Fruit fly (Drosophila melanogaster) whole organism, embryonic: ENCODE data around the gene CG46387.

Source experiments
- B-H1 ChIP-seq: fragments of 200-800 bp; sonication (Bioruptor generic); IDR thresholded peaks from 3 replicates; pipeline ENCODE4 v1.3.6; 2022; ENCODE audit warnings: missing biosample characterization, missing genetic modification characterization
- Blimp-1 ChIP-seq: fragments of 200-800 bp; sonication (Bioruptor generic); optimal IDR thresholded peaks from 3 replicates; lab custom pipeline; 2018; ENCODE audit warnings: missing biosample characterization, missing genetic modification characterization, mild to moderate bottlenecking, moderate library complexity, missing genetic modification reagents
- CG10267 ChIP-seq: fragments of 200-800 bp; sonication (Bioruptor generic); optimal IDR thresholded peaks from 2 replicates; lab custom pipeline; 2018; ENCODE audit warnings: missing biosample characterization, mild to moderate bottlenecking, missing genetic modification characterization, moderate library complexity
- CG11504 ChIP-seq: fragments of 200-800 bp; sonication (Bioruptor generic); optimal IDR thresholded peaks from 3 replicates; lab custom pipeline; 2019; ENCODE audit warnings: missing biosample characterization, mild to moderate bottlenecking, missing genetic modification characterization, moderate library complexity
- CG11695 ChIP-seq: fragments of 200-800 bp; sonication (Bioruptor generic); IDR thresholded peaks from 3 replicates; pipeline ENCODE4 v1.3.6; 2022; ENCODE audit warnings: missing biosample characterization, missing genetic modification characterization
- CG1603 ChIP-seq: fragments of 200-800 bp; sonication (Bioruptor generic); optimal IDR thresholded peaks from 2 replicates; lab custom pipeline; 2019; ENCODE audit warnings: missing biosample characterization, mild to moderate bottlenecking, missing genetic modification characterization, moderate library complexity
- CG17802 ChIP-seq: fragments of 200-800 bp; sonication (Bioruptor generic); optimal IDR thresholded peaks from 2 replicates; lab custom pipeline; 2018; ENCODE audit warnings: missing biosample characterization, mild to moderate bottlenecking, missing genetic modification characterization, moderate library complexity
- CG1792 ChIP-seq: fragments of 200-800 bp; sonication (Bioruptor generic); optimal IDR thresholded peaks from 2 replicates; lab custom pipeline; 2016; ENCODE audit warnings: missing biosample characterization, missing genetic modification characterization
- CG2129 ChIP-seq: fragments of 200-800 bp; sonication (Bioruptor generic); IDR thresholded peaks from 2 replicates; pipeline ENCODE4 v1.3.6; 2022; ENCODE audit warnings: missing biosample characterization, missing genetic modification characterization; ENCODE audit not compliant: partially characterized antibody
- CG30431 ChIP-seq: fragments of 200-800 bp; sonication (Bioruptor generic); optimal IDR thresholded peaks from 2 replicates; lab custom pipeline; 2017; ENCODE audit warnings: missing biosample characterization, missing genetic modification characterization
- CG3838 ChIP-seq: fragments of 200-800 bp; sonication (Bioruptor generic); optimal IDR thresholded peaks from 3 replicates; lab custom pipeline; 2016; ENCODE audit warnings: missing biosample characterization, missing genetic modification characterization
- CG4424 ChIP-seq: fragments of 200-800 bp; sonication (Bioruptor generic); optimal IDR thresholded peaks from 3 replicates; lab custom pipeline; 2016; ENCODE audit warnings: missing biosample characterization, missing genetic modification characterization
- CG4707 ChIP-seq: fragments of 200-800 bp; sonication (Bioruptor generic); optimal IDR thresholded peaks from 2 replicates; lab custom pipeline; 2018; ENCODE audit warnings: missing biosample characterization, mild to moderate bottlenecking, missing genetic modification characterization, moderate library complexity
- CG6689 ChIP-seq: fragments of 200-800 bp; sonication (Bioruptor generic); IDR thresholded peaks from 2 replicates; pipeline ENCODE4 v1.3.6; 2022; ENCODE audit warnings: missing biosample characterization, missing genetic modification characterization
- CG6854 ChIP-seq: fragments of 200-800 bp; sonication (Bioruptor generic); optimal IDR thresholded peaks from 3 replicates; lab custom pipeline; 2017; ENCODE audit warnings: missing biosample characterization, mild to moderate bottlenecking, missing genetic modification characterization
- CG9797 ChIP-seq: fragments of 200-800 bp; sonication (Bioruptor generic); optimal IDR thresholded peaks from 3 replicates; lab custom pipeline; 2018; ENCODE audit warnings: missing biosample characterization, mild to moderate bottlenecking, missing genetic modification characterization
- CG9932 ChIP-seq: fragments of 200-800 bp; sonication (Bioruptor generic); IDR thresholded peaks from 2 replicates; pipeline ENCODE4 v1.3.6; 2022; ENCODE audit warnings: missing biosample characterization, missing genetic modification characterization
- CTCF ChIP-seq: fragments of 200-800 bp; sonication (Bioruptor generic); optimal IDR thresholded peaks from 2 replicates; lab custom pipeline; 2017; ENCODE audit warnings: missing biosample characterization, mild to moderate bottlenecking, missing genetic modification characterization, moderate library complexity
- Chrac-16 ChIP-seq: fragments of 200-800 bp; sonication (Bioruptor generic); optimal IDR thresholded peaks from 3 replicates; lab custom pipeline; 2016; ENCODE audit warnings: missing biosample characterization, missing genetic modification characterization
- Gsc ChIP-seq: fragments of 200-800 bp; sonication (Bioruptor generic); IDR thresholded peaks from 2 replicates; pipeline ENCODE4 v1.3.6; 2022; ENCODE audit warnings: missing biosample characterization, missing genetic modification characterization
- HHEX ChIP-seq: fragments of 200-800 bp; sonication (Bioruptor generic); optimal IDR thresholded peaks from 3 replicates; lab custom pipeline; 2017; ENCODE audit warnings: missing biosample characterization, mild to moderate bottlenecking, missing genetic modification characterization, missing genetic modification reagents
- Jarid2 ChIP-seq: fragments of 200-800 bp; sonication (Bioruptor generic); optimal IDR thresholded peaks from 3 replicates; lab custom pipeline; 2017; ENCODE audit warnings: mild to moderate bottlenecking, missing biosample characterization, missing genetic modification reagents, missing genetic modification characterization
- Kr ChIP-seq: fragments of 200-800 bp; sonication (Bioruptor generic); optimal IDR thresholded peaks from 2 replicates; lab custom pipeline; 2017; ENCODE audit warnings: missing biosample characterization, mild to moderate bottlenecking, missing genetic modification characterization
- MESR4 ChIP-seq: fragments of 200-800 bp; sonication (Bioruptor generic); optimal IDR thresholded peaks from 2 replicates; lab custom pipeline; 2018; ENCODE audit warnings: missing biosample characterization, mild to moderate bottlenecking, missing genetic modification characterization, moderate library complexity
- Mad ChIP-seq: fragments of 200-800 bp; sonication (Bioruptor generic); optimal IDR thresholded peaks from 2 replicates; lab custom pipeline; 2016; ENCODE audit warnings: missing biosample characterization, missing genetic modification characterization
- NK7.1 ChIP-seq: fragments of 200-800 bp; sonication (Bioruptor generic); optimal IDR thresholded peaks from 3 replicates; lab custom pipeline; 2016; ENCODE audit warnings: missing biosample characterization, missing genetic modification characterization
- Rfx ChIP-seq: fragments of 200-800 bp; sonication (Bioruptor generic); IDR thresholded peaks from 2 replicates; pipeline ENCODE4 v1.3.6; 2022; ENCODE audit warnings: missing biosample characterization, missing genetic modification characterization
- Sry-δ ChIP-seq: fragments of 200-800 bp; sonication (Bioruptor generic); optimal IDR thresholded peaks from 2 replicates; lab custom pipeline; 2016; ENCODE audit warnings: missing biosample characterization, missing genetic modification characterization
- TFAM ChIP-seq: fragments of 200-800 bp; sonication (Bioruptor generic); optimal IDR thresholded peaks from 2 replicates; lab custom pipeline; 2017; ENCODE audit warnings: missing biosample characterization, missing genetic modification characterization, inconsistent platforms
- Taf1 ChIP-seq: fragments of 200-800 bp; sonication (Bioruptor generic); IDR thresholded peaks from 2 replicates; pipeline ENCODE4 v1.3.6; 2022; ENCODE audit warnings: missing biosample characterization, missing genetic modification characterization
- Trl ChIP-seq, 3 experiments: fragments of >200 bp in 2 of 3; fragments of 200-800 bp in 1 of 3; sonication (Bioruptor generic) in 1 of 3; optimal IDR thresholded peaks; 2 replicates in 1 of 3; 3 replicates in 2 of 3; lab custom pipeline; 2016 to 2017; ENCODE audit warnings: missing biosample characterization in 1 of 3, missing genetic modification characterization in 1 of 3
- Vsx1 ChIP-seq: fragments of 200-800 bp; sonication (Bioruptor generic); optimal IDR thresholded peaks from 2 replicates; lab custom pipeline; 2017; ENCODE audit warnings: missing biosample characterization, mild to moderate bottlenecking, missing genetic modification characterization, missing genetic modification reagents
- YL-1 ChIP-seq: fragments of 200-800 bp; sonication (Bioruptor generic); optimal IDR thresholded peaks from 3 replicates; lab custom pipeline; 2017; ENCODE audit warnings: missing biosample characterization, mild to moderate bottlenecking, missing genetic modification characterization
- aop ChIP-seq: fragments of 200-800 bp; sonication (Bioruptor generic); IDR thresholded peaks from 2 replicates; pipeline ENCODE4 v1.3.6; 2022; ENCODE audit warnings: missing biosample characterization, missing genetic modification characterization
- chn ChIP-seq: fragments of 200-800 bp; sonication (Bioruptor generic); optimal IDR thresholded peaks from 2 replicates; lab custom pipeline; 2016; ENCODE audit warnings: missing biosample characterization, missing genetic modification characterization
- dpn ChIP-seq, 2 experiments: fragments of 200-800 bp; sonication (Bioruptor generic); optimal IDR thresholded peaks; 3 replicates each; lab custom pipeline; 2016; ENCODE audit warnings: missing biosample characterization in 2 of 2, missing genetic modification characterization in 2 of 2
- gem ChIP-seq: fragments of 200-800 bp; sonication (Bioruptor generic); optimal IDR thresholded peaks from 2 replicates; lab custom pipeline; 2019; ENCODE audit warnings: missing biosample characterization, mild to moderate bottlenecking, missing genetic modification characterization, moderate library complexity
- grn ChIP-seq: fragments of 200-800 bp; sonication (Bioruptor generic); optimal IDR thresholded peaks from 3 replicates; lab custom pipeline; 2017; ENCODE audit warnings: missing biosample characterization, missing genetic modification characterization
- inv ChIP-seq: fragments of 200-800 bp; sonication (Bioruptor generic); IDR thresholded peaks from 2 replicates; pipeline ENCODE4 v1.3.6; 2022; ENCODE audit warnings: missing biosample characterization, missing genetic modification characterization; ENCODE audit not compliant: partially characterized antibody
- kni ChIP-seq: fragments of 200-800 bp; sonication (Bioruptor generic); optimal IDR thresholded peaks from 3 replicates; lab custom pipeline; 2017; ENCODE audit warnings: mild to moderate bottlenecking, missing biosample characterization, missing genetic modification reagents, missing genetic modification characterization
- knrl ChIP-seq: fragments of 200-800 bp; sonication (Bioruptor generic); IDR thresholded peaks from 3 replicates; pipeline ENCODE4 v1.3.6; 2022; ENCODE audit warnings: missing biosample characterization, missing genetic modification characterization; ENCODE audit not compliant: partially characterized antibody
- lbe ChIP-seq: fragments of 200-800 bp; sonication (Bioruptor generic); optimal IDR thresholded peaks from 2 replicates; lab custom pipeline; 2016; ENCODE audit warnings: missing biosample characterization, mild to moderate bottlenecking, missing genetic modification characterization
- pho ChIP-seq: fragments of 200-800 bp; sonication (Bioruptor generic); optimal IDR thresholded peaks from 2 replicates; lab custom pipeline; 2016; ENCODE audit warnings: missing biosample characterization, missing genetic modification characterization
- pros ChIP-seq: fragments of 200-800 bp; sonication (Bioruptor generic); optimal IDR thresholded peaks from 3 replicates; lab custom pipeline; 2019; ENCODE audit warnings: missing biosample characterization, mild to moderate bottlenecking, missing genetic modification characterization, moderate library complexity
- sens-2 ChIP-seq: fragments of 200-800 bp; sonication (Bioruptor generic); IDR thresholded peaks from 2 replicates; pipeline ENCODE4 v1.3.6; 2022; ENCODE audit warnings: missing biosample characterization, missing genetic modification characterization
- shn ChIP-seq: fragments of 200-800 bp; sonication (Bioruptor generic); optimal IDR thresholded peaks from 3 replicates; lab custom pipeline; 2016; ENCODE audit warnings: missing biosample characterization, missing genetic modification characterization
- sob ChIP-seq: fragments of 200-800 bp; sonication (Bioruptor generic); IDR thresholded peaks from 2 replicates; pipeline ENCODE4 v1.3.6; 2022; ENCODE audit warnings: missing biosample characterization, missing genetic modification characterization
- zfh1 ChIP-seq: fragments of 200-800 bp; sonication (Bioruptor generic); IDR thresholded peaks from 3 replicates; pipeline ENCODE4 v1.3.6; 2022; ENCODE audit warnings: missing biosample characterization, missing genetic modification characterization

Gene CG46387

DNA sequence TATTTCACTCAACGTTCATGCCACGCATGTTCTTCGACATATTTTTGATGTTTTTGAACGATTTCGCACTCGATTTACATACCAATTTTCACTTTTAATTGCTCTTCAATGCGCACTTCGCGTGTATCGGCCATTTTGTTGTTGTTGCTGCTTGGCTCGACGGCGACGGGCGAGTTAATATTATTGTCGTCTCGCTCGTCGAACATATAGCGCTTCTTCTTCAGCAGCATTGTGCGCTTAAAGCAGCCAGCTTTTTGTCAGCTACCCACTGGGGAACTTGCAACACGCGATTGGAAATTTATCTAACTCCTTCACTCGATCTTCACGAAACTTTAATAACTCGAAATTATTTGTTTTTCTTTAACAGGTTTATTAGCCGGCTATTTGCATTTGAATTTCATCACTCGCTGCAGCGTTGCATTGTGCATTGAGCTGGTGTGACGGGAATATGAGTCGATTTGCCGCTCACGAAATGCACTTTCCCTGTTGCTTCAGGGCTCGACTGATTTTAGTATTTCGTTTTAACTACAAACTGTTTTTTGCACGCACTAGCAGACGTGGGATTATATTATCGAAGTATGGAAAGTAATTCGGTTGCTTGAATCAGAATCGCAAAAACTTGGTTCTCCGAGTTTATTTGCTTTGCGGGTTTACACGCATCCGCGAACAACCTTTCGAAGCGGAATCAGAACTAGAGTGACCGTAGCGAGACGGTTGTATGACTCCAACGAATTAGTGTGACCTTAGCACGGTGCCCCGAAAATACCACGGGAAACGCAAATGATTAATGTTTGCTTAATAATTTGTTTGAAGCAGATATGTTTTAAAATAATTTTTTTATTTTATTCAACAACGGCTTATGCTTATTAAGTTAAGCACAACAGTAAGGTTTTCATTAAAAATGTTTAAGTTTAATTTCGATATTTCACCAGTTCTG is 43.6 kb upstream of the CG46387 start, which contains the start of gene RasGAP1 (continued):
- TF ChIP-seq Gsc (GFP tag; lab: Robert Waterston, UW) = no peak
- TF ChIP-seq CG2129 (GFP tag; lab: Robert Waterston, UW) = no peak
- no peak for TF ChIP-seq aop (GFP tag; lab: Robert Waterston, UW)
- no peak for TF ChIP-seq Vsx1 (GFP tag; lab: Kevin White, UChicago)
- peak; percentile 36 for TF ChIP-seq Sry-δ (GFP tag; lab: Kevin White, UChicago)
- no peak for TF ChIP-seq CG10267 (tag; lab: Kevin White, UChicago)
- TF ChIP-seq TFAM (GFP tag; lab: Kevin White, UChicago) = no peak
- peak; percentile 0 for TF ChIP-seq lbe (GFP tag; lab: Kevin White, UChicago)
- no peak for TF ChIP-seq grn
- TF ChIP-seq sob (GFP tag; lab: Robert Waterston, UW) = peak; percentile 26; the same call in 1 of the 2 replicates
- TF ChIP-seq MESR4 = peak; percentile 11
- TF ChIP-seq CG4424 = no peak
- peak; percentile 47 for TF ChIP-seq CG1603 (tag; lab: Kevin White, UChicago)
- peak; percentile 60 for TF ChIP-seq CG11504 (tag; lab: Kevin White, UChicago)
- peak; percentile 37; the same call in 1 of the 3 replicates for TF ChIP-seq zfh1 (GFP tag; lab: Robert Waterston, UW)
- peak; percentile 51; the same call in 1 of the 3 replicates for TF ChIP-seq knrl
- peak; percentile 24 for TF ChIP-seq Blimp-1
- TF ChIP-seq HHEX (GFP tag; lab: Kevin White, UChicago) = peak; percentile 5
- TF ChIP-seq pho (GFP tag; lab: Kevin White, UChicago) = peak; percentile 5
- no peak for TF ChIP-seq dpn (GFP tag; optimal IDR thresholded peaks at IDR 0.05; lab: Kevin White, UChicago)
- TF ChIP-seq Trl (optimal IDR thresholded peaks at IDR 0.05; lab: Kevin White, UChicago) = no peak
- TF ChIP-seq Trl (GFP tag; optimal IDR thresholded peaks at IDR 0.05; lab: Kevin White, UChicago) = no peak
- TF ChIP-seq CG6854 (GFP tag; lab: Kevin White, UChicago) = no peak
- TF ChIP-seq Jarid2 (GFP tag; lab: Kevin White, UChicago) = peak; percentile 78
- TF ChIP-seq CG4707 (GFP tag; lab: Kevin White, UChicago) = no peak
- TF ChIP-seq CG9932 (GFP tag; lab: Robert Waterston, UW) = peak; percentile 22; the same call in 1 of the 2 replicates
- no peak for TF ChIP-seq CG3838 (GFP tag; lab: Kevin White, UChicago)
- TF ChIP-seq gem (tag; lab: Kevin White, UChicago) = no peak
- TF ChIP-seq CG6689 (GFP tag; lab: Robert Waterston, UW) = 0 out of 2 replicates have a peak, but pooled peaks have one; percentile 5
- TF ChIP-seq B-H1 (GFP tag; lab: Robert Waterston, UW) = no peak
- no peak for TF ChIP-seq CG11695 (GFP tag; lab: Robert Waterston, UW)
- TF ChIP-seq CTCF (GFP tag; lab: Kevin White, UChicago) = peak; percentile 5
- TF ChIP-seq pros (GFP tag; lab: Kevin White, UChicago) = no peak
- TF ChIP-seq inv (GFP tag; lab: Robert Waterston, UW) = peak; percentile 28; the same call in 1 of the 2 replicates
- TF ChIP-seq YL-1 (GFP tag; lab: Kevin White, UChicago) = no peak
- TF ChIP-seq CG17802 (tag; lab: Kevin White, UChicago) = peak; percentile 11
- 0 out of 2 replicates have a peak, but pooled peaks have one; percentile 15 for TF ChIP-seq sens-2 (GFP tag; lab: Robert Waterston, UW)
- TF ChIP-seq CG30431 = no peak
- TF ChIP-seq CG9797 (GFP tag; lab: Kevin White, UChicago) = peak; percentile 85
- 0 out of 2 replicates have a peak, but pooled peaks have one; percentile 7 for TF ChIP-seq Taf1 (GFP tag; lab: Robert Waterston, UW)
- no peak for TF ChIP-seq Kr (GFP tag; lab: Kevin White, UChicago)
- no peak for TF ChIP-seq Chrac-16 (GFP tag; lab: Kevin White, UChicago)
- 0 out of 2 replicates have a peak, but pooled peaks have one; percentile 12 for TF ChIP-seq Rfx
- no peak for TF ChIP-seq CG1792
- no peak for TF ChIP-seq NK7.1 (GFP tag; lab: Kevin White, UChicago)
- no peak for TF ChIP-seq Mad (GFP tag; lab: Kevin White, UChicago)
- TF ChIP-seq shn (GFP tag; lab: Kevin White, UChicago) = peak; percentile 11
- TF ChIP-seq kni (GFP tag; lab: Kevin White, UChicago) = no peak
- peak; percentile 36 for TF ChIP-seq chn (GFP tag; lab: Kevin White, UChicago)
